Worm (Caenorhabditis elegans) whole organism, midembryonic: Measurements from ENCODE around the gene fipr-12.

ENCODE experiments used
- T22C8.4 ChIP-seq: fragments of 200-800 bp; sonication (Bioruptor generic); IDR thresholded peaks from 2 replicates; pipeline ENCODE4 v1.3.6; 2022; ENCODE audit warnings: missing genetic modification characterization, missing compliant biosample characterization
- cog-1 ChIP-seq: sonication (generic microtip); optimal IDR thresholded peaks from 2 replicates; lab custom pipeline; 2016; ENCODE audit warnings: missing genetic modification characterization, missing compliant biosample characterization
- flt-1 ChIP-seq: fragments of 200-800 bp; sonication (Bioruptor generic); IDR thresholded peaks from 2 replicates; pipeline ENCODE4 v1.3.6; 2022; ENCODE audit warnings: missing genetic modification characterization, missing compliant biosample characterization
- klf-2 ChIP-seq: fragments of 200-800 bp; sonication (Bioruptor generic); conservative IDR thresholded peaks from 2 replicates; pipeline ENCODE4 v1.3.6; 2022; ENCODE audit warnings: missing genetic modification reagents, missing genetic modification characterization, missing compliant biosample characterization
- med-1 ChIP-seq: sonication (generic microtip); optimal IDR thresholded peaks from 2 replicates; lab custom pipeline; 2017; ENCODE audit warnings: missing genetic modification characterization, mild to moderate bottlenecking, missing compliant biosample characterization, antibody characterized with exemption, missing genetic modification reagents; ENCODE audit not compliant: insufficient read depth
- ref-1 ChIP-seq: fragments of 200-800 bp; sonication (Bioruptor generic); conservative IDR thresholded peaks from 2 replicates; pipeline ENCODE4 v1.3.6; 2022; ENCODE audit warnings: missing genetic modification reagents, missing genetic modification characterization, missing compliant biosample characterization
- tab-1 ChIP-seq: fragments of 200-800 bp; sonication (Bioruptor generic); IDR thresholded peaks from 2 replicates; pipeline ENCODE4 v1.3.6; 2022; ENCODE audit warnings: missing genetic modification characterization, missing compliant biosample characterization
- ztf-23 ChIP-seq: fragments of 200-800 bp; sonication (Bioruptor generic); IDR thresholded peaks from 2 replicates; pipeline ENCODE4 v1.3.6; 2022; ENCODE audit warnings: missing genetic modification reagents, missing genetic modification characterization, missing compliant biosample characterization
- ztf-29 ChIP-seq: fragments of 200-800 bp; sonication (Bioruptor generic); IDR thresholded peaks from 2 replicates; pipeline ENCODE4 v1.3.6; 2022; ENCODE audit warnings: missing genetic modification reagents, missing genetic modification characterization, missing compliant biosample characterization

The fipr-12 gene

DNA sequence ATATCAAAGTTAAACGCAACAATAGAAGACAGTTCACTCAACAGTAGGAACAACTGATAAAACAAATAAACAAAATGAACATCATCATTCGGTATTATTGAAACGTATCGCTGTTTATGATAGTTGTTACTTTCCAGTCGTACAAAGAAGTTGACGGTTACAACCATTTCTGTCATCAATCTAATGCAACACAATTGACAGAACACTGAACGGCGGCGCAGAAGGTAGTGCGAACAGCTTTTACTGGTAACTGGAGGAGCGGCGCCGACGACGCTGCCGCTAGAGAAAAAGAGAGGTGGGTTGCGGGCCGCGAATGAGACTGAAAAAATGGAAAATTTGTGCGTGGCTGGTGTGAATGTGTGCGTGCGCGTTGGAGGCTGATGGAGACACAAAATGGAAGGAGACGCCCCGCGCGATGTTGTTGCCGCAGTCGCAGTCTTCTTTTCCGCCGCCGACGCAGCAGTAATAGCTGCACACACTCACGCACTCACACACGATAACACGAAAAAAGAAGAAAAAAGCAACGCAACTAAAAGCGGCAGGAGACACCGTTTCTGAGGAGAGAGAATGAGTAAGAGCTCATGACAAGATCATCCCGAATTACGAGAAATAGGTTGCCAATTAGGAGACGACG lies 21.1 kb downstream of the fipr-12 start:
- TF ChIP-seq tab-1 (GFP tag; lab: Robert Waterston, UW) (no peak), ztf-29 (no peak), flt-1 (no peak), cog-1 (tag; lab: Kevin White, UChicago) (no peak), med-1 (GFP tag; lab: Kevin White, UChicago) (no peak), T22C8.4 (GFP tag; lab: Robert Waterston, UW) (no peak), ztf-23 (no peak), klf-2 (GFP tag; lab: Robert Waterston, UW) (no peak), ref-1 (no peak)

DNA sequence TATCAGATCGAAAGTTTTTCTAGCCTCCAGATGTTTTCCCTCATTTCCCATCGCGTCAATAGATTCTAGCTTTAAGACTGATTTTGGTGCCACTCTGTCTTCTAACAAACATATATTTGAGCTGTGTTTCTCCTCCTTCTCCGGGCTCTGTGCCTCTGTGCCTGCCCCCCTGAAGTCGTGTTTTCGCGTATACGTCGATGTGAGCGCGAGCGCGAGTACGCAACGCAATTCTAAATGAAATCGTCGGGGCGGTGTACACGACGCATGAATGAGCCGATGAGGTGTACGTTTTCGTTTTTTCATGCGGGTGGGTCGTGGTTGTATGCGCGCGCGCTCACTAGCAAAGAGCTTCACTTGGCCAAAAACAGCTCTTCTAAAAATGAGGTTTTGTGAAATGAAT lies 22.8 kb downstream of the fipr-12 start:
- TF ChIP-seq ztf-23 = no peak
- no peak for TF ChIP-seq klf-2 (GFP tag; lab: Robert Waterston, UW)
- TF ChIP-seq cog-1 (tag; lab: Kevin White, UChicago) = no peak
- no peak for TF ChIP-seq ref-1
- no peak for TF ChIP-seq flt-1
- TF ChIP-seq T22C8.4 (GFP tag; lab: Robert Waterston, UW) = no peak
- TF ChIP-seq ztf-29 = no peak
- TF ChIP-seq tab-1 (GFP tag; lab: Robert Waterston, UW) = no peak
- no peak for TF ChIP-seq med-1 (GFP tag; lab: Kevin White, UChicago)

DNA sequence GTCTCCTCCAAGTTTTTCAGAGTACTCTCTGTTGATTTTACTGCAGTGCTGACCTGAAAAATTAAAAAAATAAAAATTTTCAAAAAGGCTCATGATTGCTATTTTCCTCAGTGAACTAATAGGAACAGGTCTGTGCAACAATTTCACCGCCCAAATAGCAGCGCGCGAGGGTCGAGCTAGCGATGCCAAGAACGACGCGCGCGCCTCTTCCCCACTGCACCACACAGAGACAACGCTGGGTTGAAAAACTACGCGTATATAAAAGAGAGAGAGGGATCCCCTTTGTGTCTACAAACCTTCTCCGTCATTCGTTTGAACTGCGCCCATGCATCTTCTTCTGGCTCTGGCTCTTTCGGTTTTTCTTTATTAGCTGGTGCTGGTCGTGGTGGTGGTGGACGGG lies 27.0 kb downstream of the fipr-12 start:
- TF ChIP-seq ref-1 = peak; percentile 87
- TF ChIP-seq flt-1 = peak; percentile 97
- TF ChIP-seq ztf-29 = peak; percentile 88
- TF ChIP-seq cog-1 (tag; lab: Kevin White, UChicago) = peak; percentile 85
- TF ChIP-seq tab-1 (GFP tag; lab: Robert Waterston, UW) = peak; percentile 96
- peak; percentile 70 for TF ChIP-seq med-1 (GFP tag; lab: Kevin White, UChicago)
- TF ChIP-seq ztf-23 = peak; percentile 97
- peak; percentile 95 for TF ChIP-seq klf-2 (GFP tag; lab: Robert Waterston, UW)
- peak; percentile 92 for TF ChIP-seq T22C8.4 (GFP tag; lab: Robert Waterston, UW)

DNA sequence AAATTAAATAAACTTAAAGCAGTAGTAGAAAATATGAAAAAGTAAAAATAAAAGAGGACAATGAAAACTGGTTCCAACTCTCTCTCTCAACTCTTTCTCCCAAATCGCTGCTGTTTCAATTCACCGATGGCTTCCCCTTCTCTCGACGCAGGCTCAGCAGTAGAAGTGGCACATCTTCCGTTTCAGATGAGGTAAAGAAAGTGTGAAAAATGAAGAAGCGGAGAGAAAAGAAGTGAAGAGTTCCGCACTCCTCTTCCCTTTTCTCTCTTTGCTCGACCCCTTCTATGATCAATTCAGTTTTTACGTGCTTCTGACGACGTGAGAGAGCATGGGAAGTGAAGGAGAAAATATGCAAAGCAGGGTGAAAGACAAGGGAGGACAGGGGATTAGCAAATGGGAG lies 31.1 kb downstream of the fipr-12 start:
- TF ChIP-seq T22C8.4 (GFP tag; lab: Robert Waterston, UW) (no peak), cog-1 (tag; lab: Kevin White, UChicago) (no peak), med-1 (GFP tag; lab: Kevin White, UChicago) (no peak), tab-1 (GFP tag; lab: Robert Waterston, UW) (no peak), ref-1 (no peak), ztf-29 (no peak), ztf-23 (no peak), flt-1 (no peak), klf-2 (GFP tag; lab: Robert Waterston, UW) (no peak)

DNA sequence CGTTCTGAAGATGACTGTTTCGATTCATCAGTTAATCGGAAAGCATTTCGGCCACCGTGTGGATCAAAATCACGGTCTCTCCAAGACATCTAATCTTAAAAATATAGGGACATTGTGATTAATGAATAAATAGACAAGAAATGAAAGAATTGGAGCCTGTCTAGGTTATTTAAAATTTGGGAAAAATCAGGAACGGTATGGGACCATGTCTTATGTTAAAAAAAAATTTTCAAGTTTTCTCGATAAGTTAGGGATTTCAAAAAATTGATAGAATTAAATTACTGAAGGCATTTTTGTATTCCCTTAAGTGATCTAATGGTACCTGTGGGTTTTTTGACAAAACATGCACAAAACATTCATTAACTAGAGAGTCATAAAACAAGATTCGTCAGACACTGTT lies 33.0 kb downstream of the fipr-12 start, which contains the start of gene unc-41:
TSS of gene unc-41 (minus strand) at position 101 of the 400 bp plus-strand sequence.
- TF ChIP-seq ref-1 = no peak
- no peak for TF ChIP-seq med-1 (GFP tag; lab: Kevin White, UChicago)
- no peak for TF ChIP-seq ztf-29
- TF ChIP-seq ztf-23 = no peak
- TF ChIP-seq flt-1 = no peak
- TF ChIP-seq tab-1 (GFP tag; lab: Robert Waterston, UW) = no peak
- no peak for TF ChIP-seq T22C8.4 (GFP tag; lab: Robert Waterston, UW)
- no peak for TF ChIP-seq cog-1 (tag; lab: Kevin White, UChicago)
- TF ChIP-seq klf-2 (GFP tag; lab: Robert Waterston, UW) = no peak

DNA sequence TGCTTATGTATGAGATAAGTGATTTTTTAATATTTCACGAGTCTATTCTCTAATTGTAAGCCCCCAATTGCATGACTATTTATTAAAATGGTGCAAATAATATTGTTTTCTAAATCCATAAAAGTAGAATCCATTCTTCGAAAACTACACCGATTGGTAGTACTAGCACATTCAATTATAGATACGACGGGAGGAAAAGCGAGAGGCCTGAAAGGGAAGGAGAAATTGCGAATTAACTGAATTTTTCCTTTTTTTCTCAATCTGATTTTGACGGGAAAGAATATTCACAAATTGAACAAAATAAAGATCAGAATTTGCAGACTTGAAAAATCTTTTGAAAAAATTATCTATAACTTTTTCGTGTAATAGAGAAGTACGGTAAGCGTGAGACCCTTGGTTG lies 34.1 kb downstream of the fipr-12 start:
- no peak for TF ChIP-seq tab-1 (GFP tag; lab: Robert Waterston, UW)
- no peak for TF ChIP-seq cog-1 (tag; lab: Kevin White, UChicago)
- TF ChIP-seq ztf-23 = no peak
- no peak for TF ChIP-seq klf-2 (GFP tag; lab: Robert Waterston, UW)
- TF ChIP-seq med-1 (GFP tag; lab: Kevin White, UChicago) = no peak
- TF ChIP-seq ztf-29 = no peak
- TF ChIP-seq ref-1 = no peak
- TF ChIP-seq flt-1 = no peak
- TF ChIP-seq T22C8.4 (GFP tag; lab: Robert Waterston, UW) = no peak

DNA sequence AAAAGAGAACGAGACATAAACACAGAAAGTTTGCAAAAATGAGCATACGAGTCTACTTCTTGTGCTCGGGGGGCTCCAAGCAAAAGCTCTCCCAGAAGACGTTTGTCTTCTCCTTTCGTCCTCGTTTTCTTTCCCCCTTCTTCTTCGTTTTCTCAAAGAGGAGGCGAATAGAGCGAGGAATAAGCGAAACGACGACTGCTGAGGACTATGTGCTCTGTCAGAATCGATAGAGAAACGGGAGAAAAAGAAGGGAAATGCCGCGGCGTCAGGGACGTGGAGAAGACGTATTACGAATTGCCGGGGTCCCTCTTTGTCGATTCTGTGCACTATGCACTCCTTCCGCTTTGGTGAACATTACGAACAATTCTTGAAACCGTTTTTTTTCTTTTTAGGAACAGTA lies 35.3 kb downstream of the fipr-12 start:
- TF ChIP-seq ztf-23 (no peak), tab-1 (GFP tag; lab: Robert Waterston, UW) (no peak), ztf-29 (no peak), med-1 (GFP tag; lab: Kevin White, UChicago) (no peak), flt-1 (no peak), T22C8.4 (GFP tag; lab: Robert Waterston, UW) (no peak), cog-1 (tag; lab: Kevin White, UChicago) (no peak), ref-1 (no peak), klf-2 (GFP tag; lab: Robert Waterston, UW) (no peak)

DNA sequence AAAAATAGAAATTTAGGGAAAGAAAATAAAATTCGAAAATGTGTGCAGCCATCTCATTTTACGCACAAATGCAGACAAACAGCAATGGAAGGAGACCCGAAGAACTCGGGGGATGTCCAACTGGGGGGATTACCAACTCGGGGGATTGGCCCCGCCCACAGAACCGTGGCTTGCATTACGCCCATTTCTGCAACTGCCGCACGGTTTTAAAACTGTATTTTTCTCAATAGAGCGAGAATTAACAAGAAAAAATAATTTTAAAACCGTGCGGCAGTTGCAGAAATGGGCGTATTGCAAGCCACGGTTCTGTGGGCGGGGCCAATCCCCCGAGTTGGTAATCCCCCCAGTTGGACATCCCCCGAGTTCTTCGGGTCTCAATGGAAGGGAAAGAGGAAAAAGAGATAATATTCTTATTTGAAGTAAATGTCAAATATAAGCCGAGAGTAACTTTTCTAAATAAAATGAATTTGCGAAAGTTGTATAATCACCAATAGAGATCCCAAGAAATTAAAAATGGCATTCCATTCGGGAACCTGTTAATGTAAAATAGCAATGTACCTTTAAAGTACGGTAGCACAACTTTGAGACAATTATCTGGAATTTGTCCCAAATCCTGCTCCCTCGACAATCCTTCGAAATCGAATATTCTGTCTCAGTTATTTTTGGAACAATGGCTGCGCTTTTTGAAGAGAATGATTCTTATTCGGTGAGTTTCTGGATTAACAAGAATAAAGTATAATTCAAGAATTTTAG lies 37.8 kb downstream of the fipr-12 start, which contains the start of the genes ruvb-1 and tofu-1:
TSS of gene ruvb-1 (minus strand) at position 72 of the 753 bp plus-strand sequence.
TSS of gene tofu-1 (plus strand) at position 417 of the 753 bp plus-strand sequence.
- peak; percentile 76 for TF ChIP-seq flt-1
- TF ChIP-seq ref-1 = peak; percentile 55; the same call in 1 of the 2 replicates
- TF ChIP-seq ztf-23 = peak; percentile 68; the same call in 1 of the 2 replicates
- TF ChIP-seq klf-2 (GFP tag; lab: Robert Waterston, UW) = 0 out of 2 replicates have a peak, but pooled peaks have one; percentile 23

DNA sequence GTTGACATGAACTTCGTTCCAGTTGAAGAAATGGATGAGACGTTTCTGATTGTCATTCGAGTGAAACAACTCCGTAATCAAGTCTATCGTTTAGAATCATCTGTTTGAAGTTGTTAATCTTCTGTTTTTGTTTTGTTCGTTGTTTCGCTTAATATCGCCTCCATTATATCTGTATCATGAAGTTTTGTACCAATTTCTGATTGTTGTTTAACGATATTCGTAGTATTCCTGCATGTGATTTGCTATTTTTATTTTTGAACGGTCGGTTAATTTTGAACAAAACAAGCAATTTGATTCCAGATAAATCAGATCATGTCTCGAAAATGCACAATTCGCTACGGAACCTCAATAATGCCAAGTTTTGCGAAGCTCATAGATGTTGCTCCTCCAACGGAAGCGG lies 39.4 kb downstream of the fipr-12 start, which contains the start of gene C27H6.9:
TSS of gene C27H6.9 (plus strand) at position 301 of the 400 bp plus-strand sequence.
- TF ChIP-seq cog-1 (tag; lab: Kevin White, UChicago) (no peak), ztf-29 (no peak), T22C8.4 (GFP tag; lab: Robert Waterston, UW) (no peak), flt-1 (no peak), ref-1 (no peak), ztf-23 (no peak), klf-2 (GFP tag; lab: Robert Waterston, UW) (no peak), med-1 (GFP tag; lab: Kevin White, UChicago) (no peak), tab-1 (GFP tag; lab: Robert Waterston, UW) (no peak)
